Fruit fly (Drosophila melanogaster): Measurements from ENCODE around the gene CG13002.

Gene CG13002

dm6 chrX:16889510-16889909 is at the start of gene CG13002:
Gene CG13002, plus strand, starts transcription at chrX:16889810.
- TF ChIP-seq CG12768 (GFP tag; optimal IDR thresholded peaks at IDR 0.05) (no peak), CG5204 (GFP tag; optimal IDR thresholded peaks at IDR 0.05) (no peak), CG1620 (GFP tag; optimal IDR thresholded peaks at IDR 0.05) (no peak), CG33017 (tag; optimal IDR thresholded peaks at IDR 0.05) (no peak), CG7045 (GFP tag; optimal IDR thresholded peaks at IDR 0.05) (no peak), cic (GFP tag; optimal IDR thresholded peaks at IDR 0.05) (no peak), CG7101 (tag; optimal IDR thresholded peaks at IDR 0.05) (no peak), Clk (GFP tag; optimal IDR thresholded peaks at IDR 0.05) (no peak)

dm6 chrX:16839905-16840304 is 49.7 kb upstream of the CG13002 start:
- TF ChIP-seq toe (GFP tag; optimal IDR thresholded peaks at IDR 0.05), result no peak
- no peak for TF ChIP-seq CG7045 (GFP tag; optimal IDR thresholded peaks at IDR 0.05)
- no peak for TF ChIP-seq CG12768 (GFP tag; optimal IDR thresholded peaks at IDR 0.05)
- TF ChIP-seq CG1620 (GFP tag; optimal IDR thresholded peaks at IDR 0.05), result no peak
- TF ChIP-seq CG14711 (tag; optimal IDR thresholded peaks at IDR 0.05), result no peak
- TF ChIP-seq pad (GFP tag; optimal IDR thresholded peaks at IDR 0.05), result no peak

DNA sequence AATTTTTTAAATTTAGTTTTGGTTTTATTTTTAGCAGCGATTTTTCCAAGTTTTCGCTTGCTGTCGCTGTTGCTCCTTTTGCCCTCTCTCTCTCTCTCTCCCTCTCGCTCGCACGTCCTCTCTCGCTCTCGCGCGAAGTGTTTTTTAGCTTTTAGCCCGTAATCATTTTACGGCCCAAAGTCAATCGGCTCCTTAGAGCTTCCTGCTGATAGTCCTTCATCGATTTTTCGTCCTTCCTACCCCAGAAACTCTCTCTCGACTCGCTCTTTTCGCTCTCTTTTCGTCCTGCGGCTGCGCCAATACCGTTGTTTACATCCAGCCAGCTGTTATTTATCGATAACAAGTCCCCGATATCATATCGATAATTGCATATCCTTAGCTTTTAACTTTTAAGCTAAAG is 45.3 kb upstream of the CG13002 start, which contains the start of gene RSG7:
Gene RSG7 (minus strand): TSS at position 139 of the 400 bp plus-strand sequence.
- TF ChIP-seq CG5204 (GFP tag; optimal IDR thresholded peaks at IDR 0.05) (no peak), CG7101 (tag; optimal IDR thresholded peaks at IDR 0.05) (no peak), tj (GFP tag; optimal IDR thresholded peaks at IDR 0.05) (no peak), cnc (optimal IDR thresholded peaks at IDR 0.05) (no peak), Mnt (GFP tag; optimal IDR thresholded peaks at IDR 0.05) (no peak), Hr96 (GFP tag; optimal IDR thresholded peaks at IDR 0.05) (no peak), CG1620 (GFP tag; optimal IDR thresholded peaks at IDR 0.05) (no peak), CG12768 (GFP tag; optimal IDR thresholded peaks at IDR 0.05) (no peak), Crg-1 (GFP tag; optimal IDR thresholded peaks at IDR 0.05) (no peak), kay (GFP tag; ENCODE audit: borderline replicate concordance) (no peak), cic (GFP tag; optimal IDR thresholded peaks at IDR 0.05) (no peak), bab1 (GFP tag; optimal IDR thresholded peaks at IDR 0.05) (no peak), Clk (GFP tag; optimal IDR thresholded peaks at IDR 0.05) (no peak), CG33017 (tag; optimal IDR thresholded peaks at IDR 0.05) (no peak)

dm6 chrX:16846575-16846974 is 43.0 kb upstream of the CG13002 start:
- no peak for TF ChIP-seq Crg-1 (GFP tag; optimal IDR thresholded peaks at IDR 0.05)
- TF ChIP-seq CG7101 (tag; optimal IDR thresholded peaks at IDR 0.05), result no peak

dm6 chrX:16848978-16849377 is 40.6 kb upstream of the CG13002 start:
- TF ChIP-seq CG5204 (GFP tag; optimal IDR thresholded peaks at IDR 0.05) (no peak), CG11617 (GFP tag; optimal IDR thresholded peaks at IDR 0.05) (no peak), pad (GFP tag; optimal IDR thresholded peaks at IDR 0.05) (no peak), Mnt (GFP tag; optimal IDR thresholded peaks at IDR 0.05) (no peak), cic (GFP tag; optimal IDR thresholded peaks at IDR 0.05) (no peak), cnc (optimal IDR thresholded peaks at IDR 0.05) (no peak), CG12768 (GFP tag; optimal IDR thresholded peaks at IDR 0.05) (no peak)

- TF ChIP-seq Clk (GFP tag; optimal IDR thresholded peaks at IDR 0.05) (no peak), kay (GFP tag; ENCODE audit: borderline replicate concordance) (no peak), Crg-1 (GFP tag; optimal IDR thresholded peaks at IDR 0.05) (no peak), ovo (GFP tag; optimal IDR thresholded peaks at IDR 0.05) (no peak), CG7045 (GFP tag; optimal IDR thresholded peaks at IDR 0.05) (no peak), Hr96 (GFP tag; optimal IDR thresholded peaks at IDR 0.05) (no peak), CG7101 (tag; optimal IDR thresholded peaks at IDR 0.05) (no peak), CG5204 (GFP tag; optimal IDR thresholded peaks at IDR 0.05) (no peak), pad (GFP tag; optimal IDR thresholded peaks at IDR 0.05) (no peak), cic (GFP tag; optimal IDR thresholded peaks at IDR 0.05) (no peak), bab1 (GFP tag; optimal IDR thresholded peaks at IDR 0.05) (no peak), CG1620 (GFP tag; optimal IDR thresholded peaks at IDR 0.05) (no peak), CG14711 (tag; optimal IDR thresholded peaks at IDR 0.05) (no peak), CG12768 (GFP tag; optimal IDR thresholded peaks at IDR 0.05) (no peak)
These were observed 40.1 kb upstream of the CG13002 start for dm6 chrX:16849517-16849916.

DNA sequence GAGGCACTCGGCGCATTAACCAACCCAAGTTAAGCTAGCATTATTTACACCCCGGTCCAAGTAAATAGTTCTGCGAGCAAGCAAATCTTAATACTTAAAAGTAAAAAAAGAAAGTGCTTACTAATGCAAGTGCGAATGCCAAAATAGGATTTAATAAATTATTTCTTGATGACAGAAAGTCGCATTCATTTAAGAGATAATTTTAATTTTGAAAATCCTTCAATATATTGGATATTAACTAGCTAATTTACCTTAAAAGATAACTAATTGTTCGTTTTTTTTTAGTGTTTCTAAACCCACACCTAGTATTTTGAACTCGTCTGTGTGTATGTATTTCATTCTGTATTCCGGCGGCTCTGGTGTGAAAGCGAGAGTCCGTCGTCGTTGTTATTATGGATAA is 34.9 kb upstream of the CG13002 start:
- TF ChIP-seq CG7101 (tag; optimal IDR thresholded peaks at IDR 0.05), result peak; percentile 22
- TF ChIP-seq cnc (optimal IDR thresholded peaks at IDR 0.05), result no peak
- TF ChIP-seq Crg-1 (GFP tag; optimal IDR thresholded peaks at IDR 0.05), result no peak
- TF ChIP-seq ovo (GFP tag; optimal IDR thresholded peaks at IDR 0.05), result no peak
- TF ChIP-seq CG1620 (GFP tag; optimal IDR thresholded peaks at IDR 0.05), result no peak
- no peak for TF ChIP-seq Hr96 (GFP tag; optimal IDR thresholded peaks at IDR 0.05)
- TF ChIP-seq CG5204 (GFP tag; optimal IDR thresholded peaks at IDR 0.05), result no peak
- TF ChIP-seq CG7045 (GFP tag; optimal IDR thresholded peaks at IDR 0.05), result no peak
- TF ChIP-seq CG12768 (GFP tag; optimal IDR thresholded peaks at IDR 0.05), result no peak
- TF ChIP-seq CG14711 (tag; optimal IDR thresholded peaks at IDR 0.05), result peak; percentile 6
- TF ChIP-seq bab1 (GFP tag; optimal IDR thresholded peaks at IDR 0.05), result peak; percentile 59
- TF ChIP-seq pad (GFP tag; optimal IDR thresholded peaks at IDR 0.05), result no peak
- no peak for TF ChIP-seq Clk (GFP tag; optimal IDR thresholded peaks at IDR 0.05)
- no peak for TF ChIP-seq kay (GFP tag; ENCODE audit: borderline replicate concordance)
- TF ChIP-seq tj (GFP tag; optimal IDR thresholded peaks at IDR 0.05), result no peak

Measured in whole organism, adult.